Worm (Caenorhabditis elegans) whole organism, L1 larva: ENCODE results near the gene twk-11.

Source experiments
- C16A3.4 ChIP-seq: fragments of 150-350 bp; optimal IDR thresholded peaks from 2 replicates; lab custom pipeline; 2014; ENCODE audit warnings: missing biosample characterization, missing genetic modification characterization
- C34B4.2 ChIP-seq: sonication (generic microtip); optimal IDR thresholded peaks from 2 replicates; lab custom pipeline; 2017; ENCODE audit warnings: mild to moderate bottlenecking, missing genetic modification characterization, missing compliant biosample characterization
- Y116A8C.19 ChIP-seq: sonication (generic microtip); optimal IDR thresholded peaks from 2 replicates; lab custom pipeline; 2016; ENCODE audit warnings: missing compliant biosample characterization, missing genetic modification characterization, borderline replicate concordance
- alr-1 ChIP-seq: fragments of 200-800 bp; sonication (Bioruptor generic); optimal IDR thresholded peaks from 2 replicates; lab custom pipeline; 2018; ENCODE audit warnings: borderline replicate concordance, mild to moderate bottlenecking, missing genetic modification characterization, missing compliant biosample characterization
- aly-2 ChIP-seq: fragments of 150-350 bp; optimal IDR thresholded peaks from 2 replicates; lab custom pipeline; 2014; ENCODE audit warnings: missing biosample characterization, missing genetic modification characterization
- ceh-8 ChIP-seq: fragments of 200-800 bp; sonication (Bioruptor generic); optimal IDR thresholded peaks from 2 replicates; lab custom pipeline; 2018; ENCODE audit warnings: mild to moderate bottlenecking, missing genetic modification characterization, moderate library complexity, missing compliant biosample characterization
- efl-1 ChIP-seq, 4 experiments: fragments of 150-350 bp; optimal IDR thresholded peaks in 3 of 4; peaks in 1 of 4; 1 replicate in 1 of 4; 2 replicates in 3 of 4; lab custom pipeline; 2014; ENCODE audit warnings: missing biosample characterization in 2 of 4, missing genetic modification characterization in 2 of 4, missing genetic modification reagents in 2 of 4
- efl-3 ChIP-seq: fragments of 200-800 bp; sonication (Bioruptor generic); optimal IDR thresholded peaks from 2 replicates; lab custom pipeline; 2018; ENCODE audit warnings: mild to moderate bottlenecking, missing genetic modification characterization, missing compliant biosample characterization
- egl-13 ChIP-seq: sonication (generic microtip); optimal IDR thresholded peaks from 2 replicates; lab custom pipeline; 2016; ENCODE audit warnings: missing genotype, missing genetic modification reagents, missing genetic modification characterization, missing compliant biosample characterization
- egl-27 ChIP-seq, 2 experiments: fragments of 150-350 bp in 1 of 2; sonication (generic microtip); optimal IDR thresholded peaks; 3 replicates each; lab custom pipeline; 2017 to 2018; ENCODE audit warnings: missing biosample characterization in 2 of 2, missing genetic modification characterization in 2 of 2, missing genetic modification reagents in 2 of 2
- elt-3 ChIP-seq, 6 experiments: fragments of 150-350 bp in 1 of 6; sonication (generic microtip); optimal IDR thresholded peaks; 2 replicates each; lab custom pipeline; 2017 to 2018; ENCODE audit warnings: missing biosample characterization in 6 of 6, missing genetic modification characterization in 6 of 6, inconsistent platforms in 1 of 6
- fkh-4 ChIP-seq: sonication (generic microtip); optimal IDR thresholded peaks from 2 replicates; lab custom pipeline; 2016; ENCODE audit warnings: missing compliant biosample characterization, missing genetic modification characterization, borderline replicate concordance
- hlh-4 ChIP-seq: sonication (generic microtip); optimal IDR thresholded peaks from 2 replicates; lab custom pipeline; 2016; ENCODE audit warnings: mild to moderate bottlenecking, missing genetic modification characterization, missing compliant biosample characterization
- jun-1 ChIP-seq: fragments of 150-350 bp; optimal IDR thresholded peaks from 2 replicates; lab custom pipeline; 2014; ENCODE audit warnings: missing biosample characterization, missing genetic modification reagents, missing genetic modification characterization
- lin-13 ChIP-seq: fragments of 150-350 bp; optimal IDR thresholded peaks from 2 replicates; lab custom pipeline; 2014; ENCODE audit warnings: missing biosample characterization, missing genetic modification reagents, missing genetic modification characterization
- mab-9 ChIP-seq: fragments of 200-800 bp; sonication (Bioruptor generic); IDR thresholded peaks from 2 replicates; pipeline ENCODE4 v1.3.6; 2022; ENCODE audit warnings: missing genetic modification reagents, missing genetic modification characterization, missing compliant biosample characterization
- mep-1 ChIP-seq: fragments of 150-350 bp; optimal IDR thresholded peaks from 2 replicates; lab custom pipeline; 2014; ENCODE audit warnings: missing biosample characterization, missing genetic modification characterization
- nhr-11 ChIP-seq: fragments of 150-350 bp; optimal IDR thresholded peaks from 2 replicates; lab custom pipeline; 2014; ENCODE audit warnings: missing biosample characterization, missing genetic modification characterization
- nhr-12 ChIP-seq: sonication (generic microtip); optimal IDR thresholded peaks from 2 replicates; lab custom pipeline; 2017; ENCODE audit warnings: missing biosample characterization, missing genetic modification characterization
- nhr-19 ChIP-seq: fragments of 200-800 bp; sonication (Bioruptor generic); conservative IDR thresholded peaks from 2 replicates; pipeline ENCODE4 v1.3.6; 2022; ENCODE audit warnings: missing genetic modification characterization, missing compliant biosample characterization
- nhr-47 ChIP-seq: sonication (generic microtip); optimal IDR thresholded peaks from 2 replicates; lab custom pipeline; 2016; ENCODE audit warnings: mild to moderate bottlenecking, missing genetic modification characterization, moderate library complexity, missing compliant biosample characterization
- nhr-71 ChIP-seq: sonication (generic microtip); optimal IDR thresholded peaks from 2 replicates; lab custom pipeline; 2016; ENCODE audit warnings: mild to moderate bottlenecking, missing genetic modification characterization, moderate library complexity, missing compliant biosample characterization
- nhr-77 ChIP-seq: fragments of 150-350 bp; optimal IDR thresholded peaks from 2 replicates; lab custom pipeline; 2014; ENCODE audit warnings: missing biosample characterization, missing genetic modification characterization
- nhr-85 ChIP-seq: sonication (generic microtip); peaks from one replicate; lab custom pipeline; 2016; ENCODE audit warnings: missing genetic modification characterization, inconsistent platforms, missing compliant biosample characterization
- nhr-90 ChIP-seq: sonication (generic microtip); optimal IDR thresholded peaks from 2 replicates; lab custom pipeline; 2016; ENCODE audit warnings: mild to moderate bottlenecking, missing genetic modification characterization, missing compliant biosample characterization; ENCODE audit not compliant: poor library complexity
- pax-3 ChIP-seq: fragments of 200-800 bp; sonication (Bioruptor generic); optimal IDR thresholded peaks from 2 replicates; lab custom pipeline; 2018; ENCODE audit warnings: mild to moderate bottlenecking, missing genetic modification characterization, moderate library complexity, missing compliant biosample characterization
- pqm-1 ChIP-seq: sonication (generic microtip); optimal IDR thresholded peaks from 3 replicates; lab custom pipeline; 2017; ENCODE audit warnings: missing biosample characterization, missing genetic modification characterization
- rnt-1 ChIP-seq: sonication (generic microtip); optimal IDR thresholded peaks from 2 replicates; lab custom pipeline; 2016; ENCODE audit warnings: mild to moderate bottlenecking, missing genetic modification characterization, moderate library complexity, missing compliant biosample characterization
- skn-1 ChIP-seq: fragments of 150-350 bp; optimal IDR thresholded peaks from 2 replicates; lab custom pipeline; 2014; ENCODE audit warnings: missing biosample characterization, missing genetic modification characterization
- sup-37 ChIP-seq: fragments of 200-800 bp; sonication (Bioruptor generic); optimal IDR thresholded peaks from 2 replicates; lab custom pipeline; 2018; ENCODE audit warnings: mild to moderate bottlenecking, missing genetic modification characterization, missing compliant biosample characterization
- tbx-2 ChIP-seq: sonication (generic microtip); optimal IDR thresholded peaks from 2 replicates; lab custom pipeline; 2016; ENCODE audit warnings: missing genetic modification characterization, missing compliant biosample characterization
- tlp-1 ChIP-seq: fragments of 150-350 bp; optimal IDR thresholded peaks from 2 replicates; lab custom pipeline; 2014; ENCODE audit warnings: missing biosample characterization, missing genetic modification characterization
- unc-130 ChIP-seq: fragments of 150-350 bp; optimal IDR thresholded peaks from 2 replicates; lab custom pipeline; 2017; ENCODE audit warnings: missing biosample characterization, missing genetic modification characterization, inconsistent platforms
- unc-86 ChIP-seq: sonication (generic microtip); optimal IDR thresholded peaks from 2 replicates; lab custom pipeline; 2016; ENCODE audit warnings: missing genetic modification characterization, missing compliant biosample characterization
- unc-98 ChIP-seq: fragments of 200-800 bp; sonication (Bioruptor generic); IDR thresholded peaks from 2 replicates; pipeline ENCODE4 v1.3.6; 2022; ENCODE audit warnings: missing genetic modification characterization, missing compliant biosample characterization
- vab-15 ChIP-seq: sonication (generic microtip); optimal IDR thresholded peaks from 2 replicates; lab custom pipeline; 2017; ENCODE audit warnings: missing genotype, mild to moderate bottlenecking, missing genetic modification characterization, missing compliant biosample characterization
- zip-4 ChIP-seq: fragments of 200-800 bp; sonication (Bioruptor generic); optimal IDR thresholded peaks from 2 replicates; lab custom pipeline; 2018; ENCODE audit warnings: mild to moderate bottlenecking, missing genetic modification characterization, moderate library complexity, missing compliant biosample characterization

The twk-11 gene

DNA sequence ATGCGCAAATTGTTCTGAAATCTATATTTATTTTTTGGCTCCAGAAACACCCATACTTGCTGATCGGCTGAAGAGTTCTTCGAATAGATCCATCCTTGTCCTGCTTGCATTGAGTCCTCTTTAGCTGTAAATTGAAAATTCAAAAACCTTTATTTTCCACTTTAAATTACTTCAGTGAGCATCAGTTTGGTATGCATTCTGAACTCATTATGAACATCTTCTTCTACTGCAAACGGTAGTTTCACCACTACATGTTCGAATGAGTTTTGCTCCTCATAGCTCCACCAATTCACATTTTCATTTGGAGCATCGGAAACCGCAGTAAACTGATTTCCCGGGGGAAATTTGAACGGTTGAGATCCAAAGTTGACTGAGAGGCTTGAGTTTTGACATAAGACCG is 13.8 kb upstream of the twk-11 start:
- TF ChIP-seq mep-1 (tag; lab: Kevin White, UChicago) (no peak), unc-98 (GFP tag; lab: Robert Waterston, UW) (no peak), hlh-4 (tag; lab: Kevin White, UChicago) (no peak), C16A3.4 (tag; lab: Kevin White, UChicago) (no peak), alr-1 (no peak), nhr-19 (GFP tag; lab: Robert Waterston, UW) (no peak), tbx-2 (no peak), fkh-4 (tag; lab: Kevin White, UChicago) (no peak), mab-9 (GFP tag; lab: Robert Waterston, UW) (no peak)

ce11 chrV:7047512-7047911 is 11.1 kb upstream of the twk-11 start, which contains the start of gene F20A1.8:
TSS of gene F20A1.8 (minus strand) at chrV:7047612.
- TF ChIP-seq nhr-12 (tag; lab: Kevin White, UChicago) (no peak), nhr-11 (tag; lab: Kevin White, UChicago) (no peak), rnt-1 (tag; lab: Kevin White, UChicago) (no peak)

DNA sequence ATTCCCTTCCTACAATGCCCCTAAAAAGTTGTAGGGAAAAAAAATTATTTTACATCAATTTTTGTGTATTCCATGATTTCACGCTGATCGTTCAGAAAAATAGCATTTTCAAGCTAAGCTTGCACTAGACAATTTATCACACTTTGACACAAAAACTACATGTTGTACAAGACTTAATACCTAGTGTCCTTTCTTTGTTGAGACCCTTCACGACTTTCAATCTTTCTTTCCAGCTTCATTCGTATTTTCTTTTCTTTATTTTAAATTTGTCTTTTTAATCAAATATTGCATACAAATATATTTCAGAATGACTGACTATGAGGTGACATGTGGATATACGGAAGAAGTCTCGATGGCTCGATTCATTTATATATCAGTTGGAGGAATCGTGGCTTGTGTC is 9.6 kb upstream of the twk-11 start, which contains the start of gene F20A1.2:
TSS of gene F20A1.2 (plus strand) at position 301 of the 400 bp plus-strand sequence.
- no peak for TF ChIP-seq fkh-4 (tag; lab: Kevin White, UChicago)
- TF ChIP-seq skn-1 = no peak
- no peak for TF ChIP-seq C34B4.2 (tag; lab: Kevin White, UChicago)
- TF ChIP-seq nhr-47 (tag; lab: Kevin White, UChicago) = no peak
- TF ChIP-seq unc-86 (tag; lab: Kevin White, UChicago) = no peak
- no peak for TF ChIP-seq aly-2 (tag; lab: Kevin White, UChicago)
- TF ChIP-seq elt-3 (tag; optimal IDR thresholded peaks at IDR 0.05; lab: Kevin White, UChicago) = no peak
- TF ChIP-seq unc-130 = no peak
- no peak for TF ChIP-seq ceh-8 (GFP tag; lab: Kevin White, UChicago)
- TF ChIP-seq zip-4 (GFP tag; lab: Kevin White, UChicago) = no peak
- TF ChIP-seq nhr-77 = no peak
- TF ChIP-seq pax-3 (tag; lab: Kevin White, UChicago) = no peak
- no peak for TF ChIP-seq tlp-1 (tag; lab: Kevin White, UChicago)
- TF ChIP-seq sup-37 (GFP tag; lab: Kevin White, UChicago) = no peak
- no peak for TF ChIP-seq lin-13 (GFP tag; lab: Kevin White, UChicago)
- TF ChIP-seq nhr-85 (tag; lab: Kevin White, UChicago) = no peak
- TF ChIP-seq pqm-1 (tag; lab: Kevin White, UChicago) = no peak
- no peak for TF ChIP-seq hlh-4 (tag; lab: Kevin White, UChicago)
- TF ChIP-seq egl-27 (tag; optimal IDR thresholded peaks at IDR 0.05; lab: Kevin White, UChicago) = no peak
- TF ChIP-seq, all 84 proteins: peak for 0

DNA sequence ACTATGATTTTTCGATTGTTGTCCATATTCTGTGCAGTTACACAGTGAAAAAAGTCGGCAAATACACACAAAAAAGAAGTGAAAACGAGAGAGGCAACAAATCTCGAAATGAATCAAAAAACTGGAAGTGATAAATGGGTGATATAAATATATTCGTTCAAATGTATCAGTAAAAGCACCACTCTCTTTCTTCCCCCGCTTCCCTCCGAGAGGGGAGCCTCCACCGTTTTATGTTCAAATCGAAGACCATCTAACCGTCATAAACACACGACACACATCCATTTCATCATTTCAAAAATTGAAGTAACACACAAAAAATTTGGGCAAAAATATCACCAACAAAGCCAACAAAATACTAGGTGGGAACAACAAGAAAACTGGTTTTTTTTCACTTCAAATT is 9.3 kb downstream of the twk-11 start, which contains the start of gene F20A1.6:
TSS of gene F20A1.6 (minus strand) at position 101 of the 400 bp plus-strand sequence.
- TF ChIP-seq efl-3 (GFP tag; lab: Kevin White, UChicago) (no peak), nhr-71 (tag; lab: Kevin White, UChicago) (no peak), nhr-12 (tag; lab: Kevin White, UChicago) (no peak), hlh-4 (tag; lab: Kevin White, UChicago) (no peak), mep-1 (tag; lab: Kevin White, UChicago) (no peak), nhr-77 (no peak), unc-130 (no peak), efl-1 (optimal IDR thresholded peaks at IDR 0.05; lab: Kevin White, UChicago) (no peak), efl-1 (GFP tag; optimal IDR thresholded peaks at IDR 0.05 in 1 of 2; lab: Kevin White, UChicago) (no peak), Y116A8C.19 (tag; lab: Kevin White, UChicago) (no peak), jun-1 (tag; lab: Kevin White, UChicago) (no peak), nhr-85 (tag; lab: Kevin White, UChicago) (no peak), egl-13 (tag; lab: Kevin White, UChicago) (no peak), vab-15 (tag; lab: Kevin White, UChicago) (no peak), nhr-90 (tag; lab: Kevin White, UChicago) (no peak)
